In the genomic region with DNA sequence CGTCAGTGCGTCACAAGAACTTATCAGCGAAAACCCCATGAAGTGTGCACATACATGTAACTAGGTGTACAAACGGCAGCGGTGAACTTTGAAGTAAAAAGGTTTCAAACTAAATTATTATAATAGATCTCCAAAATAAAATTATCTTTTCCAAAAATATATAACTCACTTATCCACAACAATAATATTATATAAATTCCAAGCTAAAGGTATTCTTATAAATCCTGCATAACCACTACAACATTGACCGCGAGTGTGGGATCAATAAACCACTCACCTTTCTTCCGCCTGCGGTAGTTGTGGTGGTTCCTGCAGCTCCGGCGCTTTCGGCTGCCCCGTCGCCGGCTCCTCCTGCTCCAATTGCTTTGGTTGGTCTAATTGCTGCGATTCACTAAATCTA, we compare ENCODE assay signal across 3 fruit fly cellular contexts.
A peak's percentile ranks its signal among the peaks of the same experiment; 100 is the strongest.
TF ChIP-seq lines count a peak whose summit lies in the region.

No protein-coding gene starts in this region.

- TF ChIP-seq CTCF in whole organism, embryonic (GFP tag; optimal IDR thresholded peaks at IDR 0.05; lab: Kevin White, UChicago), result no peak

TF ChIP-seq in whole organism, adult, 20 proteins besides CTCF, POLR2A, EP300 and RAD21:
- peak; percentile 49 for TF ChIP-seq CG14711 (tag; optimal IDR thresholded peaks at IDR 0.05; lab: Kevin White, UChicago)
- no peak for TF ChIP-seq Hr96 (GFP tag; optimal IDR thresholded peaks at IDR 0.05; lab: Kevin White, UChicago)
- TF ChIP-seq pad (GFP tag; optimal IDR thresholded peaks at IDR 0.05; lab: Kevin White, UChicago), result peak; percentile 12
- peak; percentile 54 for TF ChIP-seq Clk (GFP tag; optimal IDR thresholded peaks at IDR 0.05; lab: Kevin White, UChicago)
- TF ChIP-seq kay (GFP tag; lab: Kevin White, UChicago; ENCODE audit: borderline replicate concordance), result no peak
- peak; percentile 68 for TF ChIP-seq CG7101 (tag; optimal IDR thresholded peaks at IDR 0.05; lab: Kevin White, UChicago)
- TF ChIP-seq Crg-1 (GFP tag; optimal IDR thresholded peaks at IDR 0.05; lab: Kevin White, UChicago), result no peak
- no peak for TF ChIP-seq ovo (GFP tag; optimal IDR thresholded peaks at IDR 0.05; lab: Kevin White, UChicago)
- TF ChIP-seq CG12768 (GFP tag; optimal IDR thresholded peaks at IDR 0.05; lab: Kevin White, UChicago), result peak; percentile 72
- TF ChIP-seq CG11617 (GFP tag; optimal IDR thresholded peaks at IDR 0.05; lab: Kevin White, UChicago), result no peak
- TF ChIP-seq CG7045 (GFP tag; optimal IDR thresholded peaks at IDR 0.05; lab: Kevin White, UChicago), result peak; percentile 17
- TF ChIP-seq cic (GFP tag; optimal IDR thresholded peaks at IDR 0.05; lab: Kevin White, UChicago), result no peak
- no peak for TF ChIP-seq cnc (optimal IDR thresholded peaks at IDR 0.05; lab: Kevin White, UChicago)
- TF ChIP-seq CG33017 (tag; optimal IDR thresholded peaks at IDR 0.05; lab: Kevin White, UChicago), result peak; percentile 59
- TF ChIP-seq Mnt (GFP tag; optimal IDR thresholded peaks at IDR 0.05; lab: Kevin White, UChicago), result peak; percentile 7
- TF ChIP-seq CG1620 (GFP tag; optimal IDR thresholded peaks at IDR 0.05; lab: Kevin White, UChicago), result no peak
- TF ChIP-seq toe (GFP tag; optimal IDR thresholded peaks at IDR 0.05; lab: Kevin White, UChicago), result no peak
- no peak for TF ChIP-seq tj (GFP tag; optimal IDR thresholded peaks at IDR 0.05; lab: Kevin White, UChicago)
- TF ChIP-seq CG5204 (GFP tag; optimal IDR thresholded peaks at IDR 0.05; lab: Kevin White, UChicago), result no peak
- no peak for TF ChIP-seq bab1 (GFP tag; optimal IDR thresholded peaks at IDR 0.05; lab: Kevin White, UChicago)

TF ChIP-seq in whole organism, embryonic, 481 proteins besides CTCF, POLR2A, EP300 and RAD21:
- TF ChIP-seq CG1792 (GFP tag; optimal IDR thresholded peaks at IDR 0.05; lab: Kevin White, UChicago) (no peak), Pdp1 (GFP tag; optimal IDR thresholded peaks at IDR 0.05; lab: Kevin White, UChicago) (peak in 1 of 2 experiments; percentile 24), row (GFP tag; IDR thresholded peaks at IDR 0.05; lab: Robert Waterston, UW) (0 out of 3 replicates have a peak, but pooled peaks have one; percentile 6), sens (GFP tag; lab: Kevin White, UChicago) (peak; percentile 54), CG10321 (GFP tag; IDR thresholded peaks at IDR 0.05; lab: Robert Waterston, UW) (0 out of 2 replicates have a peak, but pooled peaks have one; percentile 6), CG9797 (GFP tag; optimal IDR thresholded peaks at IDR 0.05; lab: Kevin White, UChicago) (no peak), CG18262 (tag; optimal IDR thresholded peaks at IDR 0.05; lab: Kevin White, UChicago) (no peak), luna (GFP tag; optimal IDR thresholded peaks at IDR 0.05; lab: Kevin White, UChicago) (no peak), bigmax (GFP tag; optimal IDR thresholded peaks at IDR 0.05; lab: Kevin White, UChicago) (no peak), crol (GFP tag; IDR thresholded peaks at IDR 0.05; lab: Robert Waterston, UW) (no peak), Sox100B (GFP tag; optimal IDR thresholded peaks at IDR 0.05; lab: Kevin White, UChicago) (peak; percentile 4), CG14860 (GFP tag; IDR thresholded peaks at IDR 0.05; lab: Robert Waterston, UW; ENCODE audit: partially characterized antibody) (no peak)

TF ChIP-seq in whole organism, prepupa, 60 proteins besides CTCF, POLR2A, EP300 and RAD21:
- no peak for TF ChIP-seq CG6808 (GFP tag; optimal IDR thresholded peaks at IDR 0.05; lab: Kevin White, UChicago)
- TF ChIP-seq Smox (GFP tag; optimal IDR thresholded peaks at IDR 0.05; lab: Kevin White, UChicago), result no peak
- TF ChIP-seq Hr39 (GFP tag; optimal IDR thresholded peaks at IDR 0.05; lab: Kevin White, UChicago), result no peak
- no peak for TF ChIP-seq CG7368 (GFP tag; optimal IDR thresholded peaks at IDR 0.05; lab: Kevin White, UChicago)
- TF ChIP-seq svp (GFP tag; lab: Kevin White, UChicago), result peak; percentile 47
- no peak for TF ChIP-seq pdm3 (GFP tag; optimal IDR thresholded peaks at IDR 0.05; lab: Kevin White, UChicago)
- 0 out of 3 replicates have a peak, but pooled peaks have one; percentile 35 for TF ChIP-seq eg (GFP tag; IDR thresholded peaks at IDR 0.05; lab: Robert Waterston, UW)
- no peak for TF ChIP-seq vri (GFP tag; optimal IDR thresholded peaks at IDR 0.05; lab: Kevin White, UChicago)
- TF ChIP-seq CG6792 (GFP tag; optimal IDR thresholded peaks at IDR 0.05; lab: Kevin White, UChicago), result no peak
- TF ChIP-seq CG6163 (GFP tag; IDR thresholded peaks at IDR 0.05; lab: Robert Waterston, UW), result no peak
- no peak for TF ChIP-seq dac (GFP tag; optimal IDR thresholded peaks at IDR 0.05; lab: Kevin White, UChicago)
- TF ChIP-seq Sox14 (GFP tag; optimal IDR thresholded peaks at IDR 0.05; lab: Kevin White, UChicago), result no peak
- no peak for TF ChIP-seq Lpt (GFP tag; optimal IDR thresholded peaks at IDR 0.05; lab: Kevin White, UChicago)
- TF ChIP-seq CG10669 (GFP tag; optimal IDR thresholded peaks at IDR 0.05; lab: Kevin White, UChicago), result no peak
- peak; percentile 8 for TF ChIP-seq Eip78C (GFP tag; lab: Kevin White, UChicago)
- TF ChIP-seq CG16779 (tag; optimal IDR thresholded peaks at IDR 0.05; lab: Kevin White, UChicago), result no peak
- TF ChIP-seq CG32006 (GFP tag; optimal IDR thresholded peaks at IDR 0.05; lab: Kevin White, UChicago), result no peak
- TF ChIP-seq Ets96B (tag; optimal IDR thresholded peaks at IDR 0.05; lab: Kevin White, UChicago), result no peak
